Fruit fly (Drosophila melanogaster) whole organism, embryonic: ENCODE measurements around the gene Rpp30.
A peak's percentile ranks its signal among the peaks of the same experiment; 100 is the strongest.

Source experiments
- Antp ChIP-seq: fragments of 200-800 bp; sonication (Bioruptor generic); optimal IDR thresholded peaks from 3 replicates; lab custom pipeline; 2016; ENCODE audit warnings: missing biosample characterization, missing genetic modification characterization
- CG10209 ChIP-seq: fragments of 200-800 bp; sonication (Bioruptor generic); optimal IDR thresholded peaks from 3 replicates; lab custom pipeline; 2017; ENCODE audit warnings: missing biosample characterization, mild to moderate bottlenecking, missing genetic modification characterization, missing genetic modification reagents
- CG11085 ChIP-seq: fragments of 200-800 bp; sonication (Bioruptor generic); IDR thresholded peaks from 2 replicates; pipeline ENCODE4 v1.3.6; 2022; ENCODE audit warnings: missing biosample characterization, missing genetic modification characterization
- CG11247 ChIP-seq: fragments of 200-800 bp; sonication (Bioruptor generic); IDR thresholded peaks from 2 replicates; pipeline ENCODE4 v1.3.6; 2022; ENCODE audit warnings: missing biosample characterization, missing genetic modification characterization
- CG11695 ChIP-seq: fragments of 200-800 bp; sonication (Bioruptor generic); IDR thresholded peaks from 3 replicates; pipeline ENCODE4 v1.3.6; 2022; ENCODE audit warnings: missing biosample characterization, missing genetic modification characterization
- CG12659 ChIP-seq: fragments of 200-800 bp; sonication (Bioruptor generic); optimal IDR thresholded peaks from 3 replicates; lab custom pipeline; 2017; ENCODE audit warnings: mild to moderate bottlenecking, missing biosample characterization, missing genetic modification reagents, missing genetic modification characterization
- CG13775 ChIP-seq: fragments of 200-800 bp; sonication (Bioruptor generic); optimal IDR thresholded peaks from 3 replicates; lab custom pipeline; 2017; ENCODE audit warnings: missing biosample characterization, mild to moderate bottlenecking, missing genetic modification characterization
- CG14050 ChIP-seq: fragments of 200-800 bp; sonication (Bioruptor generic); IDR thresholded peaks from 3 replicates; pipeline ENCODE4 v1.3.6; 2022; ENCODE audit warnings: missing biosample characterization, missing genetic modification characterization
- CG1603 ChIP-seq: fragments of 200-800 bp; sonication (Bioruptor generic); optimal IDR thresholded peaks from 2 replicates; lab custom pipeline; 2019; ENCODE audit warnings: missing biosample characterization, mild to moderate bottlenecking, missing genetic modification characterization, moderate library complexity
- CG18011 ChIP-seq: fragments of 200-800 bp; sonication (Bioruptor generic); optimal IDR thresholded peaks from 2 replicates; lab custom pipeline; 2017; ENCODE audit warnings: missing biosample characterization, missing genetic modification characterization, mild to moderate bottlenecking, moderate library complexity, missing genotype
- CG2712 ChIP-seq: fragments of 200-800 bp; optimal IDR thresholded peaks from 3 replicates; lab custom pipeline; 2019; ENCODE audit warnings: missing biosample characterization, mild to moderate bottlenecking, missing genetic modification characterization, moderate library complexity
- CG30020 ChIP-seq: fragments of 200-800 bp; optimal IDR thresholded peaks from 2 replicates; lab custom pipeline; 2019; ENCODE audit warnings: missing biosample characterization, mild to moderate bottlenecking, missing genetic modification characterization, moderate library complexity
- CG3726 ChIP-seq: fragments of 200-800 bp; sonication (Bioruptor generic); IDR thresholded peaks from 3 replicates; pipeline ENCODE4, ENCODE4 v1.3.6; 2022; ENCODE audit warnings: missing biosample characterization, missing genetic modification characterization
- CG3838 ChIP-seq: fragments of 200-800 bp; sonication (Bioruptor generic); optimal IDR thresholded peaks from 3 replicates; lab custom pipeline; 2016; ENCODE audit warnings: missing biosample characterization, missing genetic modification characterization
- CG4424 ChIP-seq: fragments of 200-800 bp; sonication (Bioruptor generic); optimal IDR thresholded peaks from 3 replicates; lab custom pipeline; 2016; ENCODE audit warnings: missing biosample characterization, missing genetic modification characterization
- CG4730 ChIP-seq: fragments of 200-800 bp; sonication (Bioruptor generic); IDR thresholded peaks from 2 replicates; pipeline ENCODE4 v1.3.6; 2022; ENCODE audit warnings: missing biosample characterization, missing genetic modification characterization
- CG6683 ChIP-seq: fragments of 200-800 bp; sonication (Bioruptor generic); optimal IDR thresholded peaks from 2 replicates; lab custom pipeline; 2017; ENCODE audit warnings: missing biosample characterization, mild to moderate bottlenecking, missing genetic modification characterization, missing genetic modification reagents
- CG6791 ChIP-seq: fragments of 200-800 bp; sonication (Bioruptor generic); IDR thresholded peaks from 3 replicates; pipeline ENCODE4 v1.3.6; 2022; ENCODE audit warnings: missing biosample characterization, missing genetic modification characterization; ENCODE audit not compliant: partially characterized antibody
- CG7271 ChIP-seq: fragments of 200-800 bp; sonication (Bioruptor generic); optimal IDR thresholded peaks from 2 replicates; lab custom pipeline; 2018; ENCODE audit warnings: missing biosample characterization, mild to moderate bottlenecking, missing genetic modification characterization, moderate library complexity
- CG7372 ChIP-seq: fragments of 200-800 bp; sonication (Bioruptor generic); IDR thresholded peaks from 2 replicates; pipeline ENCODE4 v1.3.6; 2022; ENCODE audit warnings: missing biosample characterization, missing genetic modification characterization
- CG8281 ChIP-seq: fragments of 200-800 bp; sonication (Bioruptor generic); optimal IDR thresholded peaks from 2 replicates; lab custom pipeline; 2018; ENCODE audit warnings: missing biosample characterization, mild to moderate bottlenecking, missing genetic modification characterization, moderate library complexity
- CG8924 ChIP-seq: fragments of 200-800 bp; optimal IDR thresholded peaks from 3 replicates; lab custom pipeline; 2019; ENCODE audit warnings: missing biosample characterization, mild to moderate bottlenecking, missing genetic modification characterization, moderate library complexity
- CG9817 ChIP-seq: fragments of 200-800 bp; sonication (Bioruptor generic); optimal IDR thresholded peaks from 2 replicates; lab custom pipeline; 2018; ENCODE audit warnings: missing biosample characterization, mild to moderate bottlenecking, missing genetic modification characterization, moderate library complexity
- CTCF ChIP-seq: fragments of 200-800 bp; sonication (Bioruptor generic); optimal IDR thresholded peaks from 2 replicates; lab custom pipeline; 2017; ENCODE audit warnings: missing biosample characterization, mild to moderate bottlenecking, missing genetic modification characterization, moderate library complexity
- E2f1 ChIP-seq: fragments of 200-800 bp; sonication (Bioruptor generic); IDR thresholded peaks from 2 replicates; pipeline ENCODE4 v1.3.6; 2022; ENCODE audit warnings: missing biosample characterization, missing genetic modification characterization
- H2.0 ChIP-seq: fragments of 200-800 bp; sonication (Bioruptor generic); IDR thresholded peaks from 2 replicates; pipeline ENCODE4 v1.3.6; 2022; ENCODE audit warnings: missing biosample characterization, missing genetic modification characterization
- Hr39 ChIP-seq: fragments of >200 bp; optimal IDR thresholded peaks from 2 replicates; lab custom pipeline; 2017
- Max ChIP-seq: fragments of 200-800 bp; sonication (Bioruptor generic); optimal IDR thresholded peaks from 2 replicates; lab custom pipeline; 2016; ENCODE audit warnings: missing biosample characterization, mild to moderate bottlenecking, missing genetic modification characterization
- Oaz ChIP-seq: fragments of 200-800 bp; sonication (Bioruptor generic); IDR thresholded peaks from 2 replicates; pipeline ENCODE4 v1.3.6; 2022; ENCODE audit warnings: missing biosample characterization, missing genetic modification characterization
- Oli ChIP-seq: fragments of 200-800 bp; sonication (Bioruptor generic); optimal IDR thresholded peaks from 2 replicates; lab custom pipeline; 2018; ENCODE audit warnings: missing biosample characterization, mild to moderate bottlenecking, missing genetic modification characterization, moderate library complexity
- Optix ChIP-seq: fragments of 200-800 bp; sonication (Bioruptor generic); IDR thresholded peaks from 3 replicates; pipeline ENCODE4 v1.3.6; 2022; ENCODE audit warnings: missing biosample characterization, missing genetic modification characterization
- Xbp1 ChIP-seq: fragments of 200-800 bp; sonication (Bioruptor generic); optimal IDR thresholded peaks from 3 replicates; lab custom pipeline; 2016; ENCODE audit warnings: missing biosample characterization, mild to moderate bottlenecking, missing genetic modification characterization
- YL-1 ChIP-seq: fragments of 200-800 bp; sonication (Bioruptor generic); optimal IDR thresholded peaks from 3 replicates; lab custom pipeline; 2017; ENCODE audit warnings: missing biosample characterization, mild to moderate bottlenecking, missing genetic modification characterization
- chinmo ChIP-seq: fragments of 200-800 bp; sonication (Bioruptor generic); IDR thresholded peaks from 4 replicates; pipeline ENCODE4 v1.3.6; 2022; ENCODE audit warnings: missing biosample characterization, missing genetic modification characterization; ENCODE audit not compliant: partially characterized antibody
- crol ChIP-seq: fragments of 200-800 bp; sonication (Bioruptor generic); IDR thresholded peaks from 2 replicates; pipeline ENCODE4 v1.3.6; 2022; ENCODE audit warnings: missing biosample characterization, missing genetic modification characterization
- da ChIP-seq: fragments of 200-800 bp; sonication (Bioruptor generic); optimal IDR thresholded peaks from 2 replicates; lab custom pipeline; 2016; ENCODE audit warnings: missing biosample characterization, missing genetic modification characterization
- disco-r ChIP-seq: fragments of 200-800 bp; sonication (Bioruptor generic); optimal IDR thresholded peaks from 2 replicates; lab custom pipeline; 2016; ENCODE audit warnings: missing biosample characterization, missing genetic modification characterization
- fu2 ChIP-seq: fragments of 200-800 bp; sonication (Bioruptor generic); optimal IDR thresholded peaks from 2 replicates; lab custom pipeline; 2016; ENCODE audit warnings: missing biosample characterization, missing genetic modification characterization
- gfzf ChIP-seq: fragments of 200-800 bp; sonication (Bioruptor generic); optimal IDR thresholded peaks from 2 replicates; lab custom pipeline; 2016; ENCODE audit warnings: missing biosample characterization, mild to moderate bottlenecking, missing genetic modification characterization, moderate library complexity
- gt ChIP-seq: fragments of 200-800 bp; sonication (Bioruptor generic); IDR thresholded peaks from 2 replicates; pipeline ENCODE4 v1.3.6; 2022; ENCODE audit warnings: missing biosample characterization, missing genetic modification characterization
- h ChIP-seq: fragments of >200 bp; optimal IDR thresholded peaks from 2 replicates; lab custom pipeline; 2017
- her ChIP-seq: fragments of 200-800 bp; sonication (Bioruptor generic); optimal IDR thresholded peaks from 2 replicates; lab custom pipeline; 2016; ENCODE audit warnings: missing biosample characterization, missing genetic modification characterization
- ind ChIP-seq: fragments of 200-800 bp; sonication (Bioruptor generic); optimal IDR thresholded peaks from 3 replicates; lab custom pipeline; 2016; ENCODE audit warnings: missing biosample characterization, missing genetic modification characterization
- onecut ChIP-seq: fragments of 200-800 bp; sonication (Bioruptor generic); IDR thresholded peaks from 2 replicates; pipeline ENCODE4 v1.3.6; 2022; ENCODE audit warnings: missing biosample characterization, missing genetic modification characterization
- ranshi ChIP-seq: fragments of 200-800 bp; sonication (Bioruptor generic); IDR thresholded peaks from 2 replicates; pipeline ENCODE4 v1.3.6; 2022; ENCODE audit warnings: missing biosample characterization, missing genetic modification characterization
- repo ChIP-seq: fragments of 200-800 bp; sonication (Bioruptor generic); optimal IDR thresholded peaks from 2 replicates; lab custom pipeline; 2016; ENCODE audit warnings: missing biosample characterization, missing genetic modification characterization
- tap ChIP-seq: fragments of 200-800 bp; optimal IDR thresholded peaks from 3 replicates; lab custom pipeline; 2019; ENCODE audit warnings: missing biosample characterization, mild to moderate bottlenecking, missing genetic modification characterization, moderate library complexity
- ttk ChIP-seq: fragments of 200-800 bp; sonication (Bioruptor generic); IDR thresholded peaks from 2 replicates; pipeline ENCODE4 v2.1.2; 2022; ENCODE audit warnings: missing biosample characterization, missing genetic modification characterization
- tup ChIP-seq: fragments of 200-800 bp; sonication (Bioruptor generic); optimal IDR thresholded peaks from 2 replicates; lab custom pipeline; 2016; ENCODE audit warnings: missing biosample characterization, mild to moderate bottlenecking, missing genetic modification characterization, moderate library complexity
- twi ChIP-seq: fragments of 200-800 bp; optimal IDR thresholded peaks from 2 replicates; lab custom pipeline; 2019; ENCODE audit warnings: missing biosample characterization, mild to moderate bottlenecking, missing genetic modification characterization, moderate library complexity
- vnd ChIP-seq: fragments of 200-800 bp; sonication (Bioruptor generic); IDR thresholded peaks from 3 replicates; pipeline ENCODE4 v1.3.6; 2022; ENCODE audit warnings: missing biosample characterization, missing genetic modification characterization; ENCODE audit not compliant: partially characterized antibody
- zen ChIP-seq: fragments of 200-800 bp; sonication (Bioruptor generic); optimal IDR thresholded peaks from 3 replicates; lab custom pipeline; 2018; ENCODE audit warnings: missing biosample characterization, mild to moderate bottlenecking, missing genetic modification characterization, moderate library complexity

The Rpp30 gene

dm6 chr2L:247845-248473, 4.2 kb downstream of the Rpp30 start (continued):
- TF ChIP-seq CG14050 (GFP tag; lab: Robert Waterston, UW) (no peak), zen (tag; lab: Kevin White, UChicago) (no peak), her (no peak), Max (no peak), CG4730 (no peak), da (GFP tag; lab: Kevin White, UChicago) (no peak), CG11085 (GFP tag; lab: Robert Waterston, UW) (no peak), CG12659 (GFP tag; lab: Kevin White, UChicago) (peak; percentile 55), E2f1 (GFP tag; lab: Robert Waterston, UW) (peak; percentile 38; the same call in 1 of the 2 replicates), CG9817 (tag; lab: Kevin White, UChicago) (peak; percentile 38), Hr39 (lab: Kevin White, UChicago) (no peak), Optix (no peak), gfzf (GFP tag; lab: Kevin White, UChicago) (no peak), twi (no peak), Oaz (no peak), h (lab: Kevin White, UChicago) (no peak), CG8281 (tag; lab: Kevin White, UChicago) (peak; percentile 15), Antp (GFP tag; lab: Kevin White, UChicago) (no peak), CG6683 (peak; percentile 53), crol (GFP tag; lab: Robert Waterston, UW) (peak; percentile 92), ind (peak; percentile 62), CG11695 (GFP tag; lab: Robert Waterston, UW) (peak; percentile 57; the same call in 1 of the 3 replicates), CG13775 (peak; percentile 69), CG2712 (tag; lab: Kevin White, UChicago) (peak; percentile 54), gt (GFP tag; lab: Robert Waterston, UW) (no peak), CG11247 (GFP tag; lab: Robert Waterston, UW) (no peak), CG3838 (GFP tag; lab: Kevin White, UChicago) (peak; percentile 13), ranshi (GFP tag; lab: Robert Waterston, UW) (peak; percentile 56; the same call in 1 of the 2 replicates), CG18011 (GFP tag; lab: Kevin White, UChicago) (peak; percentile 5), CG1603 (no peak), repo (no peak), onecut (GFP tag; lab: Robert Waterston, UW) (no peak), Oli (tag; lab: Kevin White, UChicago) (peak; percentile 56), vnd (GFP tag; lab: Robert Waterston, UW) (no peak), H2.0 (GFP tag; lab: Robert Waterston, UW) (no peak), CG6791 (GFP tag; lab: Robert Waterston, UW) (no peak), CG8924 (peak; percentile 53), CG3726 (GFP tag; lab: Robert Waterston, UW) (no peak), YL-1 (GFP tag; lab: Kevin White, UChicago) (no peak), CG7271 (tag; lab: Kevin White, UChicago) (no peak), ttk (GFP tag; lab: Robert Waterston, UW) (no peak), CG7372 (GFP tag; lab: Robert Waterston, UW) (no peak), chinmo (peak; percentile 91; the same call in 3 of the 4 replicates), CG10209 (GFP tag; lab: Kevin White, UChicago) (peak; percentile 42), tup (no peak), CG30020 (tag; lab: Kevin White, UChicago) (no peak), CTCF (no peak), disco-r (GFP tag; lab: Kevin White, UChicago) (peak; percentile 13), CG4424 (peak; percentile 37), fu2 (GFP tag; lab: Kevin White, UChicago) (no peak), tap (tag; lab: Kevin White, UChicago) (peak; percentile 49), Xbp1 (GFP tag; lab: Kevin White, UChicago) (peak; percentile 48)
